Worm (Caenorhabditis elegans) whole organism, L4 larva: ENCODE data around the gene nsph-4.1.
"Not testable (repeated sequence)": the region's sequence is repeated elsewhere in the genome, so short reads cannot be mapped to it uniquely, and the experiment has no call there.

Source experiments
- F10B5.3 ChIP-seq: sonication (generic microtip); optimal IDR thresholded peaks from 2 replicates; lab custom pipeline; 2016; ENCODE audit warnings: mild to moderate bottlenecking, missing genetic modification characterization, missing compliant biosample characterization
- F44E2.7 ChIP-seq: fragments of 200-800 bp; sonication (Bioruptor generic); IDR thresholded peaks from 2 replicates; pipeline ENCODE4 v2.1.2; 2022; ENCODE audit warnings: missing genetic modification characterization, missing compliant biosample characterization
- R02D3.7 ChIP-seq: fragments of 150-350 bp; sonication (generic microtip); optimal IDR thresholded peaks from 3 replicates; lab custom pipeline; 2014; ENCODE audit warnings: missing biosample characterization, missing genetic modification characterization
- Y105C5A.15 ChIP-seq: fragments of 200-800 bp; sonication (Bioruptor generic); IDR thresholded peaks from 2 replicates; pipeline ENCODE4 v1.3.6; 2022; ENCODE audit warnings: missing genetic modification characterization, missing compliant biosample characterization
- Y48G9A.11 ChIP-seq: fragments of 200-800 bp; sonication (Bioruptor generic); IDR thresholded peaks from 2 replicates; pipeline ENCODE4 v1.3.6; 2022; ENCODE audit warnings: missing genetic modification reagents, missing genetic modification characterization, missing compliant biosample characterization
- ZK546.5 ChIP-seq, 2 experiments: sonication (generic microtip); optimal IDR thresholded peaks; 2 replicates each; lab custom pipeline; 2017; ENCODE audit warnings: missing biosample characterization in 2 of 2, missing genetic modification characterization in 2 of 2
- aha-1 ChIP-seq: fragments of 150-350 bp; peaks from one replicate; lab custom pipeline; 2014; ENCODE audit warnings: missing biosample characterization, missing genetic modification characterization
- ceh-28 ChIP-seq: fragments of 150-350 bp; optimal IDR thresholded peaks from 2 replicates; lab custom pipeline; 2014; ENCODE audit warnings: missing biosample characterization, missing genetic modification reagents, missing genetic modification characterization
- ceh-32 ChIP-seq: sonication (generic microtip); optimal IDR thresholded peaks from 2 replicates; lab custom pipeline; 2016; ENCODE audit warnings: mild to moderate bottlenecking, missing genetic modification characterization, missing compliant biosample characterization; ENCODE audit not compliant: poor library complexity
- ceh-62 ChIP-seq: sonication (generic microtip); optimal IDR thresholded peaks from 2 replicates; lab custom pipeline; 2017; ENCODE audit warnings: missing biosample characterization, missing genetic modification characterization
- ceh-82 ChIP-seq: sonication (generic microtip); optimal IDR thresholded peaks from 2 replicates; lab custom pipeline; 2017; ENCODE audit warnings: missing biosample characterization, missing genetic modification characterization
- cey-2 ChIP-seq: sonication (generic microtip); optimal IDR thresholded peaks from 3 replicates; lab custom pipeline; 2017; ENCODE audit warnings: missing genetic modification characterization, mild to moderate bottlenecking, missing compliant biosample characterization, antibody characterized with exemption, borderline replicate concordance; ENCODE audit not compliant: insufficient read depth
- ctbp-1 ChIP-seq: fragments of 200-800 bp; sonication (Bioruptor generic); IDR thresholded peaks from 2 replicates; pipeline ENCODE4 v1.3.6; 2022; ENCODE audit warnings: missing genetic modification reagents, missing genetic modification characterization, missing compliant biosample characterization
- daf-12 ChIP-seq: fragments of 150-350 bp; optimal IDR thresholded peaks from 2 replicates; lab custom pipeline; 2014; ENCODE audit warnings: missing biosample characterization, missing genetic modification reagents, missing genetic modification characterization
- dmd-8 ChIP-seq: fragments of 200-800 bp; sonication (Bioruptor generic); IDR thresholded peaks from 2 replicates; pipeline ENCODE4 v1.3.6; 2022; ENCODE audit warnings: missing genetic modification characterization, missing compliant biosample characterization
- dve-1 ChIP-seq: sonication (generic microtip); optimal IDR thresholded peaks from 2 replicates; lab custom pipeline; 2017; ENCODE audit warnings: antibody characterized with exemption, mild to moderate bottlenecking, missing genetic modification characterization, missing compliant biosample characterization; ENCODE audit not compliant: insufficient read depth
- egl-43 ChIP-seq: fragments of 200-800 bp; sonication (Bioruptor generic); IDR thresholded peaks from 2 replicates; pipeline ENCODE4 v1.3.6; 2022; ENCODE audit warnings: missing genetic modification reagents, missing genetic modification characterization, missing compliant biosample characterization
- fos-1 ChIP-seq: fragments of 150-350 bp; optimal IDR thresholded peaks from 2 replicates; lab custom pipeline; 2014; ENCODE audit warnings: missing biosample characterization, missing genetic modification characterization
- gei-8 ChIP-seq: fragments of 200-800 bp; sonication (Bioruptor generic); optimal IDR thresholded peaks from 2 replicates; lab custom pipeline; 2018; ENCODE audit warnings: mild to moderate bottlenecking, missing genetic modification characterization, missing compliant biosample characterization
- hif-1 ChIP-seq, 2 experiments: sonication (generic microtip); optimal IDR thresholded peaks; 2 replicates each; lab custom pipeline; 2016 to 2017; ENCODE audit warnings: missing compliant biosample characterization in 2 of 2, missing genetic modification characterization in 2 of 2, missing genetic modification reagents in 2 of 2, missing genotype in 2 of 2, mild to moderate bottlenecking in 1 of 2
- lin-13 ChIP-seq: fragments of 150-350 bp; optimal IDR thresholded peaks from 2 replicates; lab custom pipeline; 2014; ENCODE audit warnings: missing biosample characterization, missing genetic modification reagents, missing genetic modification characterization
- lin-39 ChIP-seq: fragments of 150-350 bp; optimal IDR thresholded peaks from 2 replicates; lab custom pipeline; 2014; ENCODE audit warnings: missing biosample characterization, missing genetic modification reagents, missing genetic modification characterization
- lir-3 ChIP-seq: sonication (generic microtip); optimal IDR thresholded peaks from 2 replicates; lab custom pipeline; 2016; ENCODE audit warnings: mild to moderate bottlenecking, missing genetic modification characterization, missing compliant biosample characterization
- madf-5 ChIP-seq, 2 experiments: fragments of 200-800 bp; sonication (Bioruptor generic); IDR thresholded peaks; 2 replicates each; pipeline ENCODE4 v1.3.6; 2022; ENCODE audit warnings: missing compliant biosample characterization in 2 of 2, missing genetic modification characterization in 2 of 2
- mdt-29 ChIP-seq: fragments of 200-800 bp; sonication (Bioruptor generic); IDR thresholded peaks from 2 replicates; pipeline ENCODE4 v1.3.6; 2022; ENCODE audit warnings: missing genetic modification reagents, missing genetic modification characterization, missing compliant biosample characterization
- mxl-3 ChIP-seq: fragments of 200-800 bp; sonication (Bioruptor generic); optimal IDR thresholded peaks from 2 replicates; lab custom pipeline; 2018; ENCODE audit warnings: mild to moderate bottlenecking, missing genetic modification characterization, missing compliant biosample characterization
- nhr-237 ChIP-seq: sonication (generic microtip); optimal IDR thresholded peaks from 2 replicates; lab custom pipeline; 2017; ENCODE audit warnings: missing biosample characterization, missing genetic modification characterization
- nhr-25 ChIP-seq: sonication (generic microtip); optimal IDR thresholded peaks from 2 replicates; lab custom pipeline; 2017; ENCODE audit warnings: missing genetic modification characterization, mild to moderate bottlenecking, missing compliant biosample characterization, antibody characterized with exemption, moderate library complexity, borderline replicate concordance; ENCODE audit not compliant: insufficient read depth
- nhr-28 ChIP-seq: fragments of 150-350 bp; optimal IDR thresholded peaks from 2 replicates; lab custom pipeline; 2014; ENCODE audit warnings: missing biosample characterization, missing genetic modification characterization
- nhr-42 ChIP-seq: fragments of 200-800 bp; sonication (Bioruptor generic); IDR thresholded peaks from 2 replicates; pipeline ENCODE4 v1.3.6; 2022; ENCODE audit warnings: missing genetic modification characterization, missing compliant biosample characterization
- nhr-48 ChIP-seq: sonication (generic microtip); optimal IDR thresholded peaks from 2 replicates; lab custom pipeline; 2016; ENCODE audit warnings: mild to moderate bottlenecking, missing genetic modification characterization, missing compliant biosample characterization
- nhr-6 ChIP-seq: fragments of 150-350 bp; optimal IDR thresholded peaks from 2 replicates; lab custom pipeline; 2014; ENCODE audit warnings: missing biosample characterization, missing genetic modification characterization
- nhr-76 ChIP-seq: fragments of 150-350 bp; optimal IDR thresholded peaks from 2 replicates; lab custom pipeline; 2014; ENCODE audit warnings: missing biosample characterization, missing genetic modification characterization
- set-16 ChIP-seq: fragments of 200-800 bp; sonication (Bioruptor generic); IDR thresholded peaks from 2 replicates; pipeline ENCODE4 v1.3.6; 2022; ENCODE audit warnings: missing genetic modification reagents, missing genetic modification characterization, missing compliant biosample characterization
- skn-1 ChIP-seq: fragments of 150-350 bp; optimal IDR thresholded peaks from 2 replicates; lab custom pipeline; 2014; ENCODE audit warnings: missing biosample characterization, missing genetic modification characterization
- snpc-1.2 ChIP-seq: fragments of 200-800 bp; sonication (Bioruptor generic); IDR thresholded peaks from 2 replicates; pipeline ENCODE4 v1.3.6; 2022; ENCODE audit warnings: missing genetic modification reagents, missing genetic modification characterization, missing compliant biosample characterization
- spr-1 ChIP-seq: sonication (generic microtip); optimal IDR thresholded peaks from 2 replicates; lab custom pipeline; 2016; ENCODE audit warnings: mild to moderate bottlenecking, missing genetic modification characterization, missing compliant biosample characterization
- spr-3 ChIP-seq: fragments of 200-800 bp; sonication (Bioruptor generic); optimal IDR thresholded peaks from 2 replicates; lab custom pipeline; 2018; ENCODE audit warnings: mild to moderate bottlenecking, missing genetic modification characterization, missing compliant biosample characterization
- tag-97 ChIP-seq: fragments of 200-800 bp; sonication (Bioruptor generic); IDR thresholded peaks from 2 replicates; pipeline ENCODE4 v1.3.6; 2022; ENCODE audit warnings: missing genetic modification characterization, missing compliant biosample characterization
- zag-1 ChIP-seq: fragments of 150-350 bp; optimal IDR thresholded peaks from 2 replicates; lab custom pipeline; 2014; ENCODE audit warnings: missing biosample characterization, missing genetic modification characterization
- zfp-2 ChIP-seq: sonication (generic microtip); optimal IDR thresholded peaks from 2 replicates; lab custom pipeline; 2016; ENCODE audit warnings: mild to moderate bottlenecking, missing genetic modification characterization, missing compliant biosample characterization
- zip-2 ChIP-seq: fragments of 150-350 bp; optimal IDR thresholded peaks from 2 replicates; lab custom pipeline; 2014; ENCODE audit warnings: missing biosample characterization, missing genetic modification characterization

nsph-4.1 gene

ce11 chrIV:5210606-5211005, 16.0 kb upstream of the nsph-4.1 start (continued):
- no peak for TF ChIP-seq Y48G9A.11 (GFP tag; lab: Robert Waterston, UW)

ce11 chrIV:5215092-5215491, 11.6 kb upstream of the nsph-4.1 start, which contains the start of gene Y59E9AL.4:
Gene Y59E9AL.4 (minus strand): TSS chrIV:5215192.
- TF ChIP-seq hif-1 (tag; optimal IDR thresholded peaks at IDR 0.05; lab: Kevin White, UChicago) (no peak), nhr-237 (tag; lab: Kevin White, UChicago) (no peak), nhr-6 (tag; lab: Kevin White, UChicago) (no peak), madf-5 (GFP tag; IDR thresholded peaks at IDR 0.05; lab: Robert Waterston, UW) (no peak), spr-3 (GFP tag; lab: Kevin White, UChicago) (no peak), skn-1 (tag; lab: Kevin White, UChicago) (no peak), ZK546.5 (tag; optimal IDR thresholded peaks at IDR 0.05; lab: Kevin White, UChicago) (no peak), dmd-8 (GFP tag; lab: Robert Waterston, UW) (no peak)

- no peak for TF ChIP-seq zfp-2 (tag; lab: Kevin White, UChicago)
- TF ChIP-seq lin-39 (tag; lab: Kevin White, UChicago), result no peak
- no peak for TF ChIP-seq egl-43 (GFP tag; lab: Robert Waterston, UW)
- peak; percentile 49 for TF ChIP-seq nhr-25 (tag; lab: Kevin White, UChicago)
- TF ChIP-seq nhr-48, result no peak
- no peak for TF ChIP-seq ceh-32 (tag; lab: Kevin White, UChicago)
- TF ChIP-seq mxl-3 (GFP tag; lab: Kevin White, UChicago), result no peak
- peak; percentile 49 for TF ChIP-seq cey-2 (tag; lab: Kevin White, UChicago)
- TF ChIP-seq gei-8, result no peak
- no peak for TF ChIP-seq R02D3.7 (tag; lab: Kevin White, UChicago)
- TF ChIP-seq mdt-29 (GFP tag; lab: Robert Waterston, UW), result no peak
- peak; percentile 15 for TF ChIP-seq nhr-76 (tag; lab: Kevin White, UChicago)
- TF ChIP-seq nhr-28 (tag; lab: Kevin White, UChicago), result peak; percentile 48
- TF ChIP-seq dve-1, result peak; percentile 7
- TF ChIP-seq hif-1 (tag; optimal IDR thresholded peaks at IDR 0.05; lab: Kevin White, UChicago), result no peak
- TF ChIP-seq Y48G9A.11 (GFP tag; lab: Robert Waterston, UW), result no peak
- no peak for TF ChIP-seq F44E2.7 (GFP tag; lab: Robert Waterston, UW)
- TF ChIP-seq lin-13 (GFP tag; lab: Kevin White, UChicago), result no peak
- TF ChIP-seq F10B5.3, result no peak
- no peak for TF ChIP-seq fos-1 (tag; lab: Kevin White, UChicago)
- TF ChIP-seq ceh-82 (tag; lab: Kevin White, UChicago), result no peak
- no peak for TF ChIP-seq spr-1 (tag; lab: Kevin White, UChicago)
- TF ChIP-seq ceh-62 (tag; lab: Kevin White, UChicago), result no peak
Observed at ce11 chrIV:5216349-5216748, 10.3 kb upstream of the nsph-4.1 start.

ce11 chrIV:5218496-5218895, 8.2 kb upstream of the nsph-4.1 start, which contains the start of gene nsph-4.2:
Gene nsph-4.2 (plus strand): TSS chrIV:5218796.
- TF ChIP-seq tag-97; lir-3 (tag; lab: Kevin White, UChicago); zag-1 (tag; lab: Kevin White, UChicago): not testable (repeated sequence)

- no peak for TF ChIP-seq snpc-1.2 (GFP tag; lab: Robert Waterston, UW)
- TF ChIP-seq ctbp-1 (GFP tag; lab: Robert Waterston, UW), result no peak
- TF ChIP-seq set-16 (GFP tag; lab: Robert Waterston, UW), result peak; percentile 89
- TF ChIP-seq dmd-8 (GFP tag; lab: Robert Waterston, UW), result 0 out of 2 replicates have a peak, but pooled peaks have one; percentile 18
- peak; percentile 65 for TF ChIP-seq aha-1 (tag; lab: Kevin White, UChicago)
- 0 out of 2 replicates have a peak, but pooled peaks have one; percentile 15 for TF ChIP-seq Y105C5A.15 (GFP tag; lab: Robert Waterston, UW)
- TF ChIP-seq daf-12 (tag; lab: Kevin White, UChicago), result no peak
- no peak for TF ChIP-seq hif-1 (tag; optimal IDR thresholded peaks at IDR 0.05; lab: Kevin White, UChicago)
- no peak for TF ChIP-seq fos-1 (tag; lab: Kevin White, UChicago)
- no peak for TF ChIP-seq mxl-3 (GFP tag; lab: Kevin White, UChicago)
- TF ChIP-seq F44E2.7 (GFP tag; lab: Robert Waterston, UW), result no peak
- TF ChIP-seq nhr-42 (GFP tag; lab: Robert Waterston, UW), result no peak
- no peak for TF ChIP-seq spr-3 (GFP tag; lab: Kevin White, UChicago)
- no peak for TF ChIP-seq zip-2 (tag; lab: Kevin White, UChicago)
- TF ChIP-seq ceh-28 (tag; lab: Kevin White, UChicago), result no peak
Observed at ce11 chrIV:5221721-5222120, 4.9 kb upstream of the nsph-4.1 start.
